Worm (Caenorhabditis elegans) whole organism, late embryonic: ENCODE results near the gene dpy-4.
"Not testable (repeated sequence)": the region's sequence is repeated elsewhere in the genome, so short reads cannot be mapped to it uniquely, and the experiment has no call there.

ENCODE experiments used
- K02D7.2 ChIP-seq: sonication (generic microtip); optimal IDR thresholded peaks from 2 replicates; lab custom pipeline; 2017; ENCODE audit warnings: mild to moderate bottlenecking, missing genetic modification characterization, missing compliant biosample characterization
- K09A11.1 ChIP-seq: sonication (generic microtip); optimal IDR thresholded peaks from 2 replicates; lab custom pipeline; 2017; ENCODE audit warnings: antibody characterized with exemption, mild to moderate bottlenecking, missing genetic modification characterization, missing compliant biosample characterization; ENCODE audit not compliant: insufficient read depth
- T23F11.4 ChIP-seq: fragments of 200-800 bp; sonication (Bioruptor generic); optimal IDR thresholded peaks from 2 replicates; lab custom pipeline; 2018; ENCODE audit warnings: mild to moderate bottlenecking, missing genetic modification characterization, missing compliant biosample characterization
- ahr-1 ChIP-seq: sonication (generic microtip); optimal IDR thresholded peaks from 2 replicates; lab custom pipeline; 2016; ENCODE audit warnings: missing genetic modification characterization, missing compliant biosample characterization
- ceh-14 ChIP-seq: sonication (generic microtip); optimal IDR thresholded peaks from 2 replicates; lab custom pipeline; 2016; ENCODE audit warnings: missing genotype, missing genetic modification characterization, missing compliant biosample characterization
- ceh-19 ChIP-seq: fragments of 200-800 bp; sonication (Bioruptor generic); optimal IDR thresholded peaks from 2 replicates; lab custom pipeline; 2018; ENCODE audit warnings: mild to moderate bottlenecking, missing genetic modification characterization, missing compliant biosample characterization
- ceh-2 ChIP-seq: sonication (generic microtip); optimal IDR thresholded peaks from 2 replicates; lab custom pipeline; 2016; ENCODE audit warnings: missing genotype, missing genetic modification characterization, missing compliant biosample characterization
- ceh-30 ChIP-seq: fragments of 150-350 bp; optimal IDR thresholded peaks from 2 replicates; lab custom pipeline; 2014; ENCODE audit warnings: missing biosample characterization, missing genetic modification characterization
- ceh-34 ChIP-seq: sonication (generic microtip); optimal IDR thresholded peaks from 2 replicates; lab custom pipeline; 2016; ENCODE audit warnings: mild to moderate bottlenecking, missing genetic modification characterization, missing compliant biosample characterization
- ceh-48 ChIP-seq: sonication (generic microtip); optimal IDR thresholded peaks from 2 replicates; lab custom pipeline; 2016; ENCODE audit warnings: missing genetic modification characterization, inconsistent platforms, missing compliant biosample characterization
- ceh-9 ChIP-seq: sonication (generic microtip); optimal IDR thresholded peaks from 2 replicates; lab custom pipeline; 2016; ENCODE audit warnings: mild to moderate bottlenecking, missing genetic modification characterization, inconsistent platforms, missing compliant biosample characterization
- che-1 ChIP-seq: sonication (generic microtip); optimal IDR thresholded peaks from 2 replicates; lab custom pipeline; 2016; ENCODE audit warnings: mild to moderate bottlenecking, missing genetic modification characterization, missing compliant biosample characterization
- dve-1 ChIP-seq: sonication (generic microtip); optimal IDR thresholded peaks from 2 replicates; lab custom pipeline; 2017; ENCODE audit warnings: antibody characterized with exemption, mild to moderate bottlenecking, missing genetic modification characterization, missing compliant biosample characterization
- elt-2 ChIP-seq: sonication (generic microtip); optimal IDR thresholded peaks from 2 replicates; lab custom pipeline; 2016; ENCODE audit warnings: missing genetic modification reagents, missing genetic modification characterization, missing compliant biosample characterization
- elt-4 ChIP-seq: sonication (generic microtip); optimal IDR thresholded peaks from 2 replicates; lab custom pipeline; 2016; ENCODE audit warnings: missing genetic modification characterization, missing compliant biosample characterization
- fax-1 ChIP-seq: sonication (generic microtip); optimal IDR thresholded peaks from 2 replicates; lab custom pipeline; 2016; ENCODE audit warnings: missing genotype, missing genetic modification characterization, missing compliant biosample characterization
- fkh-10 ChIP-seq: fragments of 150-350 bp; optimal IDR thresholded peaks from 2 replicates; lab custom pipeline; 2014; ENCODE audit warnings: missing biosample characterization, missing genetic modification reagents, missing genetic modification characterization
- hlh-13 ChIP-seq: fragments of 200-800 bp; sonication (Bioruptor generic); optimal IDR thresholded peaks from 2 replicates; lab custom pipeline; 2018; ENCODE audit warnings: mild to moderate bottlenecking, missing genetic modification characterization, missing compliant biosample characterization
- hlh-8 ChIP-seq: sonication (generic microtip); optimal IDR thresholded peaks from 2 replicates; lab custom pipeline; 2016; ENCODE audit warnings: missing genotype, missing genetic modification characterization, missing compliant biosample characterization
- lin-11 ChIP-seq: fragments of 200-800 bp; sonication (Bioruptor generic); optimal IDR thresholded peaks from 2 replicates; lab custom pipeline; 2018; ENCODE audit warnings: mild to moderate bottlenecking, missing genetic modification characterization, missing compliant biosample characterization
- madf-2 ChIP-seq: sonication (generic microtip); optimal IDR thresholded peaks from 2 replicates; lab custom pipeline; 2017; ENCODE audit warnings: missing genetic modification characterization, missing compliant biosample characterization
- mec-3 ChIP-seq: sonication (generic microtip); optimal IDR thresholded peaks from 2 replicates; lab custom pipeline; 2016; ENCODE audit warnings: borderline replicate concordance, missing genetic modification characterization, missing compliant biosample characterization
- npax-4 ChIP-seq: sonication (generic microtip); optimal IDR thresholded peaks from 2 replicates; lab custom pipeline; 2016; ENCODE audit warnings: missing genetic modification characterization, missing compliant biosample characterization
- pat-9 ChIP-seq: fragments of 200-800 bp; sonication (Bioruptor generic); optimal IDR thresholded peaks from 2 replicates; lab custom pipeline; 2018; ENCODE audit warnings: mild to moderate bottlenecking, missing genetic modification characterization, moderate library complexity, missing compliant biosample characterization
- pqm-1 ChIP-seq: sonication (generic microtip); optimal IDR thresholded peaks from 2 replicates; lab custom pipeline; 2016; ENCODE audit warnings: missing genetic modification characterization, missing compliant biosample characterization
- sox-2 ChIP-seq: fragments of 200-800 bp; sonication (Bioruptor generic); IDR thresholded peaks from 2 replicates; pipeline ENCODE4 v1.3.6; 2022; ENCODE audit warnings: missing genetic modification reagents, missing genetic modification characterization, missing compliant biosample characterization
- sox-4 ChIP-seq: sonication (generic microtip); optimal IDR thresholded peaks from 2 replicates; lab custom pipeline; 2017; ENCODE audit warnings: mild to moderate bottlenecking, missing genetic modification characterization, inconsistent platforms, missing compliant biosample characterization
- ttx-3 ChIP-seq: sonication (generic microtip); optimal IDR thresholded peaks from 2 replicates; lab custom pipeline; 2016; ENCODE audit warnings: missing genetic modification reagents, missing genetic modification characterization, missing compliant biosample characterization
- unc-86 ChIP-seq: sonication (generic microtip); optimal IDR thresholded peaks from 2 replicates; lab custom pipeline; 2016; ENCODE audit warnings: missing genetic modification characterization, missing compliant biosample characterization
- zip-5 ChIP-seq: sonication (generic microtip); optimal IDR thresholded peaks from 2 replicates; lab custom pipeline; 2016; ENCODE audit warnings: missing genetic modification characterization, missing compliant biosample characterization
- ztf-16 ChIP-seq: sonication (generic microtip); optimal IDR thresholded peaks from 2 replicates; lab custom pipeline; 2017; ENCODE audit warnings: missing genetic modification characterization, missing compliant biosample characterization

dpy-4 gene

ce11 chrIV:15012154-15012892 is 25.7 kb upstream of the dpy-4 start:
- TF ChIP-seq ttx-3 (tag; lab: Kevin White, UChicago) (no peak), ceh-48 (tag; lab: Kevin White, UChicago) (no peak), unc-86 (tag; lab: Kevin White, UChicago) (no peak), ceh-14 (no peak), mec-3 (tag; lab: Kevin White, UChicago) (no peak), pqm-1 (no peak), fax-1 (no peak), ceh-9 (tag; lab: Kevin White, UChicago) (no peak), hlh-8 (tag; lab: Kevin White, UChicago) (no peak)

- TF ChIP-seq ceh-34 (tag; lab: Kevin White, UChicago) (no peak), lin-11 (tag; lab: Kevin White, UChicago) (no peak), sox-4 (tag; lab: Kevin White, UChicago) (no peak), elt-4 (tag; lab: Kevin White, UChicago) (no peak), ceh-30 (tag; lab: Kevin White, UChicago) (no peak), ztf-16 (tag; lab: Kevin White, UChicago) (no peak), npax-4 (tag; lab: Kevin White, UChicago) (no peak)
These were observed 24.6 kb upstream of the dpy-4 start for ce11 chrIV:15011169-15011568.

- TF ChIP-seq lin-11 (tag; lab: Kevin White, UChicago): no peak
- no peak for TF ChIP-seq hlh-13 (GFP tag; lab: Kevin White, UChicago)
- no peak for TF ChIP-seq ceh-9 (tag; lab: Kevin White, UChicago)
- TF ChIP-seq sox-2 (GFP tag; lab: Robert Waterston, UW): no peak
- no peak for TF ChIP-seq mec-3 (tag; lab: Kevin White, UChicago)
- no peak for TF ChIP-seq dve-1
These were observed 21.6 kb upstream of the dpy-4 start for ce11 chrIV:15008200-15008599.

ce11 chrIV:15006494-15006893 is 19.9 kb upstream of the dpy-4 start, which contains the start of gene Y41E3.6:
Y41E3.6 (plus strand) TSS chrIV:15006794.
- not testable (repeated sequence) for TF ChIP-seq fkh-10 (GFP tag; lab: Kevin White, UChicago); K02D7.2; ceh-2

ce11 chrIV:14985859-14986258 is 725 bp downstream of the dpy-4 start:
- TF ChIP-seq zip-5 (tag; lab: Kevin White, UChicago) (no peak), madf-2 (tag; lab: Kevin White, UChicago) (no peak), dve-1 (no peak), ztf-16 (tag; lab: Kevin White, UChicago) (no peak), K09A11.1 (tag; lab: Kevin White, UChicago) (no peak), mec-3 (tag; lab: Kevin White, UChicago) (no peak), ahr-1 (tag; lab: Kevin White, UChicago) (no peak), elt-2 (tag; lab: Kevin White, UChicago) (no peak), K02D7.2 (no peak), unc-86 (tag; lab: Kevin White, UChicago) (no peak), T23F11.4 (GFP tag; lab: Kevin White, UChicago) (no peak), sox-2 (GFP tag; lab: Robert Waterston, UW) (no peak), che-1 (tag; lab: Kevin White, UChicago) (no peak)

ce11 chrIV:14985019-14985418 is 1.6 kb downstream of the dpy-4 start:
- TF ChIP-seq pat-9 (tag; lab: Kevin White, UChicago) (no peak), lin-11 (tag; lab: Kevin White, UChicago) (no peak), T23F11.4 (GFP tag; lab: Kevin White, UChicago) (no peak), ceh-19 (GFP tag; lab: Kevin White, UChicago) (no peak), hlh-8 (tag; lab: Kevin White, UChicago) (no peak)
